Fruit fly (Drosophila melanogaster): Measurements from ENCODE around the gene CG6607.

CG6607 gene

dm6 chr3R:24543033-24543675, 15.3 kb downstream of the CG6607 start:
- TF ChIP-seq h (optimal IDR thresholded peaks at IDR 0.05) (no peak), psq (optimal IDR thresholded peaks at IDR 0.05) (no peak), insv (optimal IDR thresholded peaks at IDR 0.05) (no peak), Sin3A (optimal IDR thresholded peaks at IDR 0.05) (no peak), Myc (optimal IDR thresholded peaks at IDR 0.05) (no peak), ttk (optimal IDR thresholded peaks at IDR 0.05) (no peak)

dm6 chr3R:24543676-24544277, 15.9 kb downstream of the CG6607 start, which contains the start of gene Cftr:
TSS of gene Cftr (minus strand) at chr3R:24543914.
- TF ChIP-seq h (optimal IDR thresholded peaks at IDR 0.05) (no peak), Myc (optimal IDR thresholded peaks at IDR 0.05) (no peak), insv (optimal IDR thresholded peaks at IDR 0.05) (no peak), psq (optimal IDR thresholded peaks at IDR 0.05) (no peak), Sin3A (optimal IDR thresholded peaks at IDR 0.05) (no peak), ttk (optimal IDR thresholded peaks at IDR 0.05) (no peak)

- TF ChIP-seq insv (optimal IDR thresholded peaks at IDR 0.05), result no peak
- TF ChIP-seq Sin3A (optimal IDR thresholded peaks at IDR 0.05), result no peak
- no peak for TF ChIP-seq ttk (optimal IDR thresholded peaks at IDR 0.05)
- no peak for TF ChIP-seq Myc (optimal IDR thresholded peaks at IDR 0.05)
- TF ChIP-seq psq (optimal IDR thresholded peaks at IDR 0.05), result no peak
- TF ChIP-seq h (optimal IDR thresholded peaks at IDR 0.05), result no peak
Measured at dm6 chr3R:24544388-24544787, 16.5 kb downstream of the CG6607 start, which contains the start of gene Esyt2. TSS of gene Esyt2 (plus strand) at chr3R:24544719.

- TF ChIP-seq ttk (optimal IDR thresholded peaks at IDR 0.05), result no peak
- no peak for TF ChIP-seq h (optimal IDR thresholded peaks at IDR 0.05)
- no peak for TF ChIP-seq Myc (optimal IDR thresholded peaks at IDR 0.05)
- no peak for TF ChIP-seq insv (optimal IDR thresholded peaks at IDR 0.05)
- no peak for TF ChIP-seq Sin3A (optimal IDR thresholded peaks at IDR 0.05)
- no peak for TF ChIP-seq psq (optimal IDR thresholded peaks at IDR 0.05)
Measured at dm6 chr3R:24548216-24548615, 20.4 kb downstream of the CG6607 start.

dm6 chr3R:24548832-24549231, 21.0 kb downstream of the CG6607 start:
- TF ChIP-seq Sin3A (optimal IDR thresholded peaks at IDR 0.05), result no peak
- TF ChIP-seq psq (optimal IDR thresholded peaks at IDR 0.05), result no peak
- no peak for TF ChIP-seq insv (optimal IDR thresholded peaks at IDR 0.05)
- TF ChIP-seq h (optimal IDR thresholded peaks at IDR 0.05), result no peak
- no peak for TF ChIP-seq Myc (optimal IDR thresholded peaks at IDR 0.05)
- TF ChIP-seq ttk (optimal IDR thresholded peaks at IDR 0.05), result no peak

dm6 chr3R:24549834-24550233, 22.0 kb downstream of the CG6607 start:
- TF ChIP-seq insv (optimal IDR thresholded peaks at IDR 0.05) (no peak), h (optimal IDR thresholded peaks at IDR 0.05) (no peak), Myc (optimal IDR thresholded peaks at IDR 0.05) (no peak), psq (optimal IDR thresholded peaks at IDR 0.05) (no peak), ttk (optimal IDR thresholded peaks at IDR 0.05) (no peak), Sin3A (optimal IDR thresholded peaks at IDR 0.05) (no peak)

- no peak for TF ChIP-seq h (optimal IDR thresholded peaks at IDR 0.05)
- no peak for TF ChIP-seq Myc (optimal IDR thresholded peaks at IDR 0.05)
- TF ChIP-seq insv (optimal IDR thresholded peaks at IDR 0.05), result no peak
Measured at dm6 chr3R:24550802-24551391, 23.1 kb downstream of the CG6607 start.

dm6 chr3R:24555150-24555549, 27.3 kb downstream of the CG6607 start:
- TF ChIP-seq Sin3A (optimal IDR thresholded peaks at IDR 0.05) (no peak), h (optimal IDR thresholded peaks at IDR 0.05) (no peak), ttk (optimal IDR thresholded peaks at IDR 0.05) (no peak), psq (optimal IDR thresholded peaks at IDR 0.05) (no peak), insv (optimal IDR thresholded peaks at IDR 0.05) (no peak), Myc (optimal IDR thresholded peaks at IDR 0.05) (no peak)

- TF ChIP-seq insv (optimal IDR thresholded peaks at IDR 0.05), result no peak
- TF ChIP-seq ttk (optimal IDR thresholded peaks at IDR 0.05), result no peak
- no peak for TF ChIP-seq Sin3A (optimal IDR thresholded peaks at IDR 0.05)
- TF ChIP-seq psq (optimal IDR thresholded peaks at IDR 0.05), result no peak
- TF ChIP-seq Myc (optimal IDR thresholded peaks at IDR 0.05), result no peak
- no peak for TF ChIP-seq h (optimal IDR thresholded peaks at IDR 0.05)
Measured at dm6 chr3R:24555932-24556331, 28.1 kb downstream of the CG6607 start.

dm6 chr3R:24556554-24556953, 28.7 kb downstream of the CG6607 start:
- TF ChIP-seq insv (optimal IDR thresholded peaks at IDR 0.05), result no peak
- TF ChIP-seq ttk (optimal IDR thresholded peaks at IDR 0.05), result no peak
- TF ChIP-seq h (optimal IDR thresholded peaks at IDR 0.05), result no peak
- TF ChIP-seq Myc (optimal IDR thresholded peaks at IDR 0.05), result no peak
- TF ChIP-seq Sin3A (optimal IDR thresholded peaks at IDR 0.05), result no peak
- TF ChIP-seq psq (optimal IDR thresholded peaks at IDR 0.05), result no peak

- TF ChIP-seq insv (optimal IDR thresholded peaks at IDR 0.05) (no peak), psq (optimal IDR thresholded peaks at IDR 0.05) (no peak), ttk (optimal IDR thresholded peaks at IDR 0.05) (no peak), Myc (optimal IDR thresholded peaks at IDR 0.05) (no peak), Sin3A (optimal IDR thresholded peaks at IDR 0.05) (no peak), h (optimal IDR thresholded peaks at IDR 0.05) (no peak)
Measured at dm6 chr3R:24557020-24557465, 29.2 kb downstream of the CG6607 start.

- TF ChIP-seq h (optimal IDR thresholded peaks at IDR 0.05) (no peak), psq (optimal IDR thresholded peaks at IDR 0.05) (no peak), Myc (optimal IDR thresholded peaks at IDR 0.05) (no peak), insv (optimal IDR thresholded peaks at IDR 0.05) (no peak), Sin3A (optimal IDR thresholded peaks at IDR 0.05) (no peak), ttk (optimal IDR thresholded peaks at IDR 0.05) (no peak)
Measured at dm6 chr3R:24562323-24563025, 34.6 kb downstream of the CG6607 start.
